Fruit fly (Drosophila melanogaster) whole organism, embryonic: ENCODE results near the gene cue.

ENCODE experiments used
- Atf3 ChIP-seq: fragments of 200-800 bp; sonication (Bioruptor generic); optimal IDR thresholded peaks from 3 replicates; lab custom pipeline; 2016; ENCODE audit warnings: missing biosample characterization, missing genetic modification characterization
- Blimp-1 ChIP-seq: fragments of 200-800 bp; sonication (Bioruptor generic); optimal IDR thresholded peaks from 3 replicates; lab custom pipeline; 2018; ENCODE audit warnings: missing biosample characterization, missing genetic modification characterization, mild to moderate bottlenecking, moderate library complexity, missing genetic modification reagents
- CG1024 ChIP-seq: fragments of 200-800 bp; sonication (Bioruptor generic); IDR thresholded peaks from 2 replicates; pipeline ENCODE4 v1.3.6; 2022; ENCODE audit warnings: missing biosample characterization, missing genetic modification characterization
- CG10321 ChIP-seq: fragments of 200-800 bp; sonication (Bioruptor generic); IDR thresholded peaks from 2 replicates; pipeline ENCODE4 v1.3.6; 2022; ENCODE audit warnings: missing biosample characterization, missing genetic modification characterization
- CG10431 ChIP-seq: fragments of 200-800 bp; sonication (Bioruptor generic); optimal IDR thresholded peaks from 3 replicates; lab custom pipeline; 2018; ENCODE audit warnings: missing biosample characterization, mild to moderate bottlenecking, missing genetic modification characterization
- CG11247 ChIP-seq: fragments of 200-800 bp; sonication (Bioruptor generic); IDR thresholded peaks from 2 replicates; pipeline ENCODE4 v1.3.6; 2022; ENCODE audit warnings: missing biosample characterization, missing genetic modification characterization
- CG13123 ChIP-seq: fragments of 200-800 bp; sonication (Bioruptor generic); optimal IDR thresholded peaks from 2 replicates; lab custom pipeline; 2016; ENCODE audit warnings: missing biosample characterization, missing genetic modification characterization
- CG13894 ChIP-seq: fragments of 200-800 bp; sonication (Bioruptor generic); optimal IDR thresholded peaks from 3 replicates; lab custom pipeline; 2018; ENCODE audit warnings: missing biosample characterization, mild to moderate bottlenecking, missing genetic modification characterization, moderate library complexity
- CG30431 ChIP-seq: fragments of 200-800 bp; sonication (Bioruptor generic); optimal IDR thresholded peaks from 2 replicates; lab custom pipeline; 2017; ENCODE audit warnings: missing biosample characterization, missing genetic modification characterization
- CG31441 ChIP-seq: fragments of 200-800 bp; sonication (Bioruptor generic); IDR thresholded peaks from 2 replicates; pipeline ENCODE4 v1.3.6; 2022; ENCODE audit warnings: missing biosample characterization, missing genetic modification characterization
- CG32767 ChIP-seq: fragments of 200-800 bp; sonication (Bioruptor generic); IDR thresholded peaks from 2 replicates; pipeline ENCODE4 v1.3.6; 2022; ENCODE audit warnings: missing biosample characterization, missing genetic modification characterization
- CG32772 ChIP-seq: fragments of 200-800 bp; sonication (Bioruptor generic); IDR thresholded peaks from 2 replicates; pipeline ENCODE4 v1.3.6; 2022; ENCODE audit warnings: missing biosample characterization, missing genetic modification characterization
- CG3726 ChIP-seq: fragments of 200-800 bp; sonication (Bioruptor generic); IDR thresholded peaks from 3 replicates; pipeline ENCODE4, ENCODE4 v1.3.6; 2022; ENCODE audit warnings: missing biosample characterization, missing genetic modification characterization
- CG6254 ChIP-seq: fragments of 200-800 bp; sonication (Bioruptor generic); optimal IDR thresholded peaks from 3 replicates; lab custom pipeline; 2017; ENCODE audit warnings: mild to moderate bottlenecking, missing biosample characterization, missing genetic modification reagents, missing genetic modification characterization
- CG6765 ChIP-seq: fragments of 200-800 bp; sonication (Bioruptor generic); optimal IDR thresholded peaks from 3 replicates; lab custom pipeline; 2017; ENCODE audit warnings: missing biosample characterization, mild to moderate bottlenecking, missing genetic modification characterization
- CG6813 ChIP-seq: fragments of 200-800 bp; sonication (Bioruptor generic); optimal IDR thresholded peaks from 2 replicates; lab custom pipeline; 2017; ENCODE audit warnings: missing biosample characterization, missing genetic modification characterization, mild to moderate bottlenecking, moderate library complexity, missing genetic modification reagents
- CG6854 ChIP-seq: fragments of 200-800 bp; sonication (Bioruptor generic); optimal IDR thresholded peaks from 3 replicates; lab custom pipeline; 2017; ENCODE audit warnings: missing biosample characterization, mild to moderate bottlenecking, missing genetic modification characterization
- CG9727 ChIP-seq: fragments of 200-800 bp; sonication (Bioruptor generic); optimal IDR thresholded peaks from 3 replicates; lab custom pipeline; 2017; ENCODE audit warnings: missing biosample characterization, mild to moderate bottlenecking, missing genetic modification characterization
- Doc2 ChIP-seq: fragments of 200-800 bp; sonication (Bioruptor generic); IDR thresholded peaks from 2 replicates; pipeline ENCODE4 v1.3.6; 2022; ENCODE audit warnings: missing biosample characterization, missing genetic modification characterization
- Doc3 ChIP-seq: fragments of 200-800 bp; sonication (Bioruptor generic); IDR thresholded peaks from 3 replicates; pipeline ENCODE4 v1.3.6; 2022; ENCODE audit warnings: missing biosample characterization, missing genetic modification characterization; ENCODE audit not compliant: partially characterized antibody
- Meics ChIP-seq: fragments of 200-800 bp; sonication (Bioruptor generic); optimal IDR thresholded peaks from 2 replicates; lab custom pipeline; 2017; ENCODE audit warnings: missing biosample characterization, mild to moderate bottlenecking, missing genetic modification characterization
- Opbp ChIP-seq: fragments of 200-800 bp; sonication (Bioruptor generic); IDR thresholded peaks from 3 replicates; pipeline ENCODE4 v1.3.6; 2022; ENCODE audit warnings: missing biosample characterization, missing genetic modification characterization; ENCODE audit not compliant: partially characterized antibody
- Ptx1 ChIP-seq: fragments of 200-800 bp; sonication (Bioruptor generic); IDR thresholded peaks from 2 replicates; pipeline ENCODE4 v1.3.6; 2022; ENCODE audit warnings: missing biosample characterization, missing genetic modification characterization
- Sin3A ChIP-seq: fragments of >200 bp; optimal IDR thresholded peaks from 2 replicates; lab custom pipeline; 2018
- Sox102F ChIP-seq: fragments of 200-800 bp; sonication (Bioruptor generic); optimal IDR thresholded peaks from 2 replicates; lab custom pipeline; 2018; ENCODE audit warnings: missing biosample characterization, mild to moderate bottlenecking, missing genetic modification characterization, moderate library complexity
- Ssrp ChIP-seq: fragments of 200-800 bp; sonication (Bioruptor generic); optimal IDR thresholded peaks from 2 replicates; lab custom pipeline; 2018; ENCODE audit warnings: missing biosample characterization, mild to moderate bottlenecking, missing genetic modification characterization, moderate library complexity
- Usf ChIP-seq: fragments of 200-800 bp; sonication (Bioruptor generic); optimal IDR thresholded peaks from 2 replicates; lab custom pipeline; 2017; ENCODE audit warnings: missing genotype, missing biosample characterization, missing genetic modification characterization
- Xrp1 ChIP-seq: fragments of 200-800 bp; sonication (Bioruptor generic); IDR thresholded peaks from 2 replicates; pipeline ENCODE4 v1.3.6; 2022; ENCODE audit warnings: missing biosample characterization, missing genetic modification characterization
- YL-1 ChIP-seq: fragments of 200-800 bp; sonication (Bioruptor generic); optimal IDR thresholded peaks from 3 replicates; lab custom pipeline; 2017; ENCODE audit warnings: missing biosample characterization, mild to moderate bottlenecking, missing genetic modification characterization
- ab ChIP-seq: fragments of 200-800 bp; sonication (Bioruptor generic); optimal IDR thresholded peaks from 2 replicates; lab custom pipeline; 2016; ENCODE audit warnings: missing biosample characterization, missing genetic modification characterization
- aop ChIP-seq: fragments of 200-800 bp; sonication (Bioruptor generic); IDR thresholded peaks from 2 replicates; pipeline ENCODE4 v1.3.6; 2022; ENCODE audit warnings: missing biosample characterization, missing genetic modification characterization
- ato ChIP-seq: fragments of 200-800 bp; sonication (Bioruptor generic); IDR thresholded peaks from 2 replicates; pipeline ENCODE4 v1.3.6; 2022; ENCODE audit warnings: missing biosample characterization, missing genetic modification characterization; ENCODE audit not compliant: partially characterized antibody
- br ChIP-seq: fragments of >200 bp; optimal IDR thresholded peaks from 2 replicates; lab custom pipeline; 2017
- cad ChIP-seq: fragments of >200 bp; optimal IDR thresholded peaks from 2 replicates; lab custom pipeline; 2017; ENCODE audit warnings: missing biosample characterization, missing genetic modification characterization
- caup ChIP-seq: fragments of 200-800 bp; sonication (Bioruptor generic); optimal IDR thresholded peaks from 3 replicates; lab custom pipeline; 2017; ENCODE audit warnings: missing biosample characterization, mild to moderate bottlenecking, missing genetic modification characterization, moderate library complexity; ENCODE audit not compliant: severe bottlenecking
- corto ChIP-seq: fragments of 200-800 bp; sonication (Bioruptor generic); optimal IDR thresholded peaks from 2 replicates; lab custom pipeline; 2016; ENCODE audit warnings: missing biosample characterization, mild to moderate bottlenecking, missing genetic modification characterization, moderate library complexity
- dan ChIP-seq: fragments of 200-800 bp; sonication (Bioruptor generic); IDR thresholded peaks from 2 replicates; pipeline ENCODE4 v1.3.6; 2022; ENCODE audit warnings: missing biosample characterization, missing genetic modification characterization
- ewg ChIP-seq: fragments of 200-800 bp; sonication (Bioruptor generic); optimal IDR thresholded peaks from 3 replicates; lab custom pipeline; 2017; ENCODE audit warnings: mild to moderate bottlenecking, missing biosample characterization, missing genetic modification reagents, missing genetic modification characterization
- gem ChIP-seq: fragments of 200-800 bp; sonication (Bioruptor generic); optimal IDR thresholded peaks from 2 replicates; lab custom pipeline; 2019; ENCODE audit warnings: missing biosample characterization, mild to moderate bottlenecking, missing genetic modification characterization, moderate library complexity
- lbe ChIP-seq: fragments of 200-800 bp; sonication (Bioruptor generic); optimal IDR thresholded peaks from 2 replicates; lab custom pipeline; 2016; ENCODE audit warnings: missing biosample characterization, mild to moderate bottlenecking, missing genetic modification characterization
- lilli ChIP-seq: fragments of 200-800 bp; sonication (Bioruptor generic); optimal IDR thresholded peaks from 3 replicates; lab custom pipeline; 2016; ENCODE audit warnings: missing biosample characterization, missing genetic modification characterization
- nom ChIP-seq: fragments of 200-800 bp; sonication (Bioruptor generic); optimal IDR thresholded peaks from 2 replicates; lab custom pipeline; 2017; ENCODE audit warnings: missing biosample characterization, missing genetic modification characterization, mild to moderate bottlenecking, moderate library complexity, missing genetic modification reagents
- pb ChIP-seq: fragments of 200-800 bp; sonication (Bioruptor generic); optimal IDR thresholded peaks from 3 replicates; lab custom pipeline; 2016; ENCODE audit warnings: missing biosample characterization, missing genetic modification characterization
- pita ChIP-seq: fragments of 200-800 bp; sonication (Bioruptor generic); optimal IDR thresholded peaks from 2 replicates; lab custom pipeline; 2017; ENCODE audit warnings: missing biosample characterization, mild to moderate bottlenecking, missing genetic modification characterization
- pum ChIP-seq: fragments of 200-800 bp; sonication (Bioruptor generic); optimal IDR thresholded peaks from 2 replicates; lab custom pipeline; 2016; ENCODE audit warnings: missing biosample characterization, missing genetic modification characterization
- run ChIP-seq: fragments of 200-800 bp; sonication (Bioruptor generic); optimal IDR thresholded peaks from 3 replicates; lab custom pipeline; 2018; ENCODE audit warnings: missing biosample characterization, mild to moderate bottlenecking, missing genetic modification characterization
- sc ChIP-seq, 3 experiments: fragments of >200 bp in 2 of 3; fragments of 200-800 bp in 1 of 3; sonication (Bioruptor generic) in 1 of 3; optimal IDR thresholded peaks; 2 replicates in 2 of 3; 3 replicates in 1 of 3; lab custom pipeline; 2017; ENCODE audit warnings: mild to moderate bottlenecking in 1 of 3, missing biosample characterization in 1 of 3, missing genetic modification characterization in 1 of 3, missing genetic modification reagents in 1 of 3
- stc ChIP-seq: fragments of 200-800 bp; sonication (Bioruptor generic); IDR thresholded peaks from 2 replicates; pipeline ENCODE4 v1.3.6; 2022; ENCODE audit warnings: missing biosample characterization, missing genetic modification characterization
- zen2 ChIP-seq: fragments of 200-800 bp; sonication (Bioruptor generic); IDR thresholded peaks from 3 replicates; pipeline ENCODE4 v1.3.6; 2022; ENCODE audit warnings: missing biosample characterization, missing genetic modification characterization; ENCODE audit not compliant: partially characterized antibody

The cue gene

DNA sequence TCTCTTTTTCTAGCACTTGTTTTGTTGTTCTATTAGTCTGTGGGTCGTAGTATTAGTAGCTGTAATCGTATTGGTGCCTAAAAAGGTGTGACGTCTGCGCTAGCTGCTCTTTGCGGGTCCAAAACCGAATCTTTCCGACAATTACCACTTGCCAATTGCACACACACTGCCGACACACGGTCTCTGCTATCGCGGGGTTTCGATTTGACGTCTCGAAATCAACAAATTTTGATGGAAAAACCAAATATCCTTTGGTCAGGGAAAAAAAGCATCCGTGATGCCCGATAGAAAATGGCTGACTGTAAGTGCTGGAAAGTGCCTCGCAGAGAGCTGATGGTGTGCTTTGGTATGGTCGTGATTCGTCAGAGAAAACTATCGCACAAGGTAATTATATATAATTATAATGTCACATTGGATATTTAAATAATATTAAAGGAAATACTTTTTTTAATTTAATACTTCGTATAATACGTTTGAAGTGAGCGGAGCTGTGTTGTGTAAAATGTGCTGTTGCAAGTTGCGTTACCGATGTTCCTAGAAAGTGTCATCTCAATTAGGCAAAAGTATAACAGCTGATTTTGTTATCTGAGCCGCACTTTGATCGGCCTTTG is 41.2 kb upstream of the cue start, which contains the start of the genes Pex10 and CG12099 (continued):
- TF ChIP-seq CG3726 (GFP tag; lab: Robert Waterston, UW) (peak; percentile 88; the same call in 2 of the 3 replicates), CG32767 (GFP tag; lab: Robert Waterston, UW) (peak; percentile 84), run (tag; lab: Kevin White, UChicago) (peak; percentile 16), Sin3A (peak; percentile 87), Ptx1 (GFP tag; lab: Robert Waterston, UW) (peak; percentile 95), Ssrp (tag; lab: Kevin White, UChicago) (peak; percentile 82), Sox102F (GFP tag; lab: Kevin White, UChicago) (no peak), CG6813 (GFP tag; lab: Kevin White, UChicago) (peak; percentile 32), CG10431 (GFP tag; lab: Kevin White, UChicago) (no peak), CG13894 (tag; lab: Kevin White, UChicago) (no peak), lbe (peak; percentile 82), Xrp1 (GFP tag; lab: Robert Waterston, UW) (peak; percentile 93), nom (GFP tag; lab: Kevin White, UChicago) (peak; percentile 47), Doc3 (GFP tag; lab: Robert Waterston, UW) (peak; percentile 93), ab (peak; percentile 24), caup (GFP tag; lab: Kevin White, UChicago) (peak; percentile 88), YL-1 (GFP tag; lab: Kevin White, UChicago) (peak; percentile 99), gem (tag; lab: Kevin White, UChicago) (peak; percentile 93), lilli (peak; percentile 88), pb (GFP tag; lab: Kevin White, UChicago) (no peak), Usf (GFP tag; lab: Kevin White, UChicago) (peak; percentile 79), pum (peak; percentile 67), CG11247 (GFP tag; lab: Robert Waterston, UW) (peak; percentile 91), CG6854 (GFP tag; lab: Kevin White, UChicago) (peak; percentile 31), ato (GFP tag; lab: Robert Waterston, UW) (peak; percentile 48; the same call in 1 of the 2 replicates), CG32772 (GFP tag; lab: Robert Waterston, UW) (peak; percentile 91), Blimp-1 (GFP tag; lab: Kevin White, UChicago) (peak; percentile 72), pita (GFP tag; lab: Kevin White, UChicago) (no peak), CG13123 (GFP tag; lab: Kevin White, UChicago) (peak; percentile 76), Atf3 (peak; percentile 65), corto (GFP tag; lab: Kevin White, UChicago) (peak; percentile 88), sc (optimal IDR thresholded peaks at IDR 0.05; lab: Kevin White, UChicago) (no peak), sc (GFP tag; optimal IDR thresholded peaks at IDR 0.05; lab: Kevin White, UChicago) (no peak), Meics (GFP tag; lab: Kevin White, UChicago) (peak; percentile 84), zen2 (GFP tag; lab: Robert Waterston, UW) (peak; percentile 67; the same call in 1 of the 3 replicates), stc (GFP tag; lab: Robert Waterston, UW) (peak; percentile 74), CG10321 (GFP tag; lab: Robert Waterston, UW) (0 out of 2 replicates have a peak, but pooled peaks have one; percentile 48), CG30431 (GFP tag; lab: Kevin White, UChicago) (peak; percentile 76), CG1024 (GFP tag; lab: Robert Waterston, UW) (peak; percentile 57), CG6254 (GFP tag; lab: Kevin White, UChicago) (peak; percentile 62), Doc2 (GFP tag; lab: Robert Waterston, UW) (peak; percentile 33; the same call in 1 of the 2 replicates), cad (GFP tag; lab: Kevin White, UChicago) (no peak), CG6765 (GFP tag; lab: Kevin White, UChicago) (peak; percentile 50), aop (GFP tag; lab: Robert Waterston, UW) (peak; percentile 47; the same call in 1 of the 2 replicates), ewg (GFP tag; lab: Kevin White, UChicago) (peak; percentile 67), dan (GFP tag; lab: Robert Waterston, UW) (peak; percentile 77), Opbp (GFP tag; lab: Robert Waterston, UW) (peak; percentile 85), CG9727 (GFP tag; lab: Kevin White, UChicago) (peak; percentile 91), br (lab: Kevin White, UChicago) (no peak), CG31441 (GFP tag; lab: Robert Waterston, UW) (peak; percentile 88)
